Worm (Caenorhabditis elegans) whole organism, mixed stage, embryonic: ENCODE data around the gene F41E7.6.

ENCODE experiments used
- ceh-83 ChIP-seq: fragments of 200-800 bp; sonication (Bioruptor generic); optimal IDR thresholded peaks from 2 replicates; lab custom pipeline; 2018; ENCODE audit warnings: mild to moderate bottlenecking, missing genetic modification characterization, missing compliant biosample characterization
- ham-2 ChIP-seq: fragments of 200-800 bp; sonication (Bioruptor generic); optimal IDR thresholded peaks from 2 replicates; lab custom pipeline; 2018; ENCODE audit warnings: mild to moderate bottlenecking, missing genetic modification characterization, missing compliant biosample characterization
- nhr-237 ChIP-seq: fragments of 150-350 bp; optimal IDR thresholded peaks from 2 replicates; lab custom pipeline; 2014; ENCODE audit warnings: missing biosample characterization, missing genetic modification characterization
- nhr-28 ChIP-seq: fragments of 150-350 bp; optimal IDR thresholded peaks from 2 replicates; lab custom pipeline; 2014; ENCODE audit warnings: missing biosample characterization, missing genetic modification characterization
- snpc-4 ChIP-seq: fragments of 150-350 bp; optimal IDR thresholded peaks from 2 replicates; lab custom pipeline; 2014; ENCODE audit warnings: missing biosample characterization, missing genetic modification characterization

ce11 chrX:10306923-10307322, 3.3 kb downstream of the F41E7.6 start:
- TF ChIP-seq nhr-28 (tag; lab: Kevin White, UChicago) (no peak), snpc-4 (tag; lab: Kevin White, UChicago) (no peak), ham-2 (GFP tag; lab: Kevin White, UChicago) (no peak), ceh-83 (GFP tag; lab: Kevin White, UChicago) (no peak), nhr-237 (tag; lab: Kevin White, UChicago) (no peak)
